Worm (Caenorhabditis elegans): Measurements from ENCODE around the gene C56E10.3.

DNA sequence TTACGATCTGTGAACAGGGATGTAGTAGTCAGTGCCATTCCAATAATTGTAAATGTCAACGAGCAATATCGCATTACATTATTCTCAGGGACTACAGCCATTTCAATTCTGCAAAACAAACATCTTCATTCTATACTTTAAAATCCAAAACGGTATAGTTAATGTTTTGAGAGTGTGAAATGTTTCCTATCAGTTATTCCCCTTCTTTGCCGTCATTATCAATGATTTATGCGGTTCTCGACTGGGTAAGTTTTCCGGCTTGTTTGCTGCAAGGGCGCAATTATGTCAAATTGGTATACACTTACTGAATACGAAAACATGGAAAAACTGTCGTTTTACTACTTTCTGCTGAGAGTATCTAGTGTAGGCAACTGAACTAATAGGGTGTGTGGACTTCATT, 42.4 kb upstream of the C56E10.3 start, which contains the start of gene F23G4.1:
- no peak for TF ChIP-seq ama-1 (optimal IDR thresholded peaks at IDR 0.05)
- TF ChIP-seq swsn-7 (tag; optimal IDR thresholded peaks at IDR 0.05): no peak
- no peak for TF ChIP-seq mab-9 (GFP tag; IDR thresholded peaks at IDR 0.05)
- no peak for TF ChIP-seq nhr-77 (tag; optimal IDR thresholded peaks at IDR 0.05)
- no peak for TF ChIP-seq egl-27 (tag; optimal IDR thresholded peaks at IDR 0.05)
- no peak for TF ChIP-seq lin-15B (tag; optimal IDR thresholded peaks at IDR 0.05)
- TF ChIP-seq pag-3 (tag; optimal IDR thresholded peaks at IDR 0.05; ENCODE audit: borderline replicate concordance, insufficient read depth): no peak
